Worm (Caenorhabditis elegans): Measurements from ENCODE around the gene K08D9.10.

The K08D9.10 gene

ce11 chrV:3230597-3230996 lies at the start of gene K08D9.10:
TSS of gene K08D9.10 (plus strand) at chrV:3230897.
- TF ChIP-seq aly-2 (tag; optimal IDR thresholded peaks at IDR 0.05), result no peak
- TF ChIP-seq nhr-23 (tag; optimal IDR thresholded peaks at IDR 0.05), result no peak
- TF ChIP-seq nhr-25 (tag; optimal IDR thresholded peaks at IDR 0.05), result no peak
- no peak for TF ChIP-seq mml-1 (tag; optimal IDR thresholded peaks at IDR 0.05)
- TF ChIP-seq snpc-4 (tag; optimal IDR thresholded peaks at IDR 0.05), result no peak
- TF ChIP-seq tbx-2 (tag; optimal IDR thresholded peaks at IDR 0.05), result no peak
- no peak for TF ChIP-seq fkh-2 (tag; optimal IDR thresholded peaks at IDR 0.05)
- no peak for TF ChIP-seq nhr-237 (tag; optimal IDR thresholded peaks at IDR 0.05)
- no peak for TF ChIP-seq ceh-9 (tag; optimal IDR thresholded peaks at IDR 0.05)
- TF ChIP-seq fkh-10 (GFP tag; optimal IDR thresholded peaks at IDR 0.05), result no peak
- TF ChIP-seq fos-1 (tag; optimal IDR thresholded peaks at IDR 0.05), result no peak
- TF ChIP-seq elt-2 (tag; optimal IDR thresholded peaks at IDR 0.05), result no peak
- TF ChIP-seq ceh-28 (tag; optimal IDR thresholded peaks at IDR 0.05), result no peak
- no peak for TF ChIP-seq egl-5 (tag; optimal IDR thresholded peaks at IDR 0.05)
- TF ChIP-seq nhr-67 (tag; optimal IDR thresholded peaks at IDR 0.05), result no peak
- no peak for TF ChIP-seq lin-39 (tag; optimal IDR thresholded peaks at IDR 0.05)
- TF ChIP-seq elt-3 (tag; optimal IDR thresholded peaks at IDR 0.05), result no peak

- TF ChIP-seq unc-62 (GFP tag; optimal IDR thresholded peaks at IDR 0.05) (no peak), R02D3.7 (tag; optimal IDR thresholded peaks at IDR 0.05) (no peak), nhr-237 (tag; optimal IDR thresholded peaks at IDR 0.05) (no peak), snpc-4 (tag; optimal IDR thresholded peaks at IDR 0.05) (no peak)
Observed at ce11 chrV:3185855-3186254, 44.8 kb upstream of the K08D9.10 start.

ce11 chrV:3188043-3188442 lies 42.7 kb upstream of the K08D9.10 start, which contains the start of gene lag-2:
TSS of gene lag-2 (plus strand) at chrV:3188343.
- no peak for TF ChIP-seq daf-12 (tag; optimal IDR thresholded peaks at IDR 0.05)
- no peak for TF ChIP-seq nhr-43 (tag; optimal IDR thresholded peaks at IDR 0.05; ENCODE audit: poor library complexity, severe bottlenecking)
- no peak for TF ChIP-seq ceh-28 (tag; optimal IDR thresholded peaks at IDR 0.05)
- TF ChIP-seq ztf-11 (tag; optimal IDR thresholded peaks at IDR 0.05), result no peak
- no peak for TF ChIP-seq unc-62 (GFP tag; optimal IDR thresholded peaks at IDR 0.05)
- TF ChIP-seq hmg-11 (tag; optimal IDR thresholded peaks at IDR 0.05), result no peak
- no peak for TF ChIP-seq mdl-1 (tag; optimal IDR thresholded peaks at IDR 0.05)
- no peak for TF ChIP-seq egl-27 (tag; optimal IDR thresholded peaks at IDR 0.05)
- no peak for TF ChIP-seq fkh-2 (tag; optimal IDR thresholded peaks at IDR 0.05)
- TF ChIP-seq nhr-11 (tag; optimal IDR thresholded peaks at IDR 0.05), result no peak
- TF ChIP-seq ceh-82 (tag; optimal IDR thresholded peaks at IDR 0.05), result no peak
- TF ChIP-seq lsy-12 (tag; optimal IDR thresholded peaks at IDR 0.05), result no peak
- TF ChIP-seq lin-39 (tag; optimal IDR thresholded peaks at IDR 0.05), result no peak
- TF ChIP-seq nhr-23 (tag; optimal IDR thresholded peaks at IDR 0.05), result no peak
- no peak for TF ChIP-seq nhr-67 (tag; optimal IDR thresholded peaks at IDR 0.05)

ce11 chrV:3193091-3193608 lies 37.5 kb upstream of the K08D9.10 start, which contains the start of the genes Y73C8B.3 and Y73C8B.9:
TSS of gene Y73C8B.3 (minus strand) at chrV:3193237.
TSS of gene Y73C8B.9 (plus strand) at chrV:3193558.
- TF ChIP-seq elt-2 (tag; optimal IDR thresholded peaks at IDR 0.05), result peak; percentile 88
- peak; percentile 93 for TF ChIP-seq pqm-1 (tag; optimal IDR thresholded peaks at IDR 0.05)
- TF ChIP-seq ceh-16 (tag; optimal IDR thresholded peaks at IDR 0.05), result no peak
- TF ChIP-seq nfya-1 (tag; optimal IDR thresholded peaks at IDR 0.05; ENCODE audit: insufficient read depth), result peak; percentile 8
- TF ChIP-seq egl-27 (tag; optimal IDR thresholded peaks at IDR 0.05), result no peak
- peak; percentile 58 for TF ChIP-seq nhr-23 (tag; optimal IDR thresholded peaks at IDR 0.05)
- TF ChIP-seq hmg-11 (tag; optimal IDR thresholded peaks at IDR 0.05), result peak; percentile 28
- no peak for TF ChIP-seq ztf-4 (tag; optimal IDR thresholded peaks at IDR 0.05)
- peak; percentile 12 for TF ChIP-seq ceh-28 (tag; optimal IDR thresholded peaks at IDR 0.05)

- TF ChIP-seq elt-1 (tag; optimal IDR thresholded peaks at IDR 0.05), result no peak
- peak; percentile 48 for TF ChIP-seq nfya-1 (tag; optimal IDR thresholded peaks at IDR 0.05; ENCODE audit: insufficient read depth)
- peak; percentile 19 for TF ChIP-seq hmg-11 (tag; optimal IDR thresholded peaks at IDR 0.05)
- no peak for TF ChIP-seq ceh-28 (tag; optimal IDR thresholded peaks at IDR 0.05)
- TF ChIP-seq ceh-82 (tag; optimal IDR thresholded peaks at IDR 0.05), result no peak
- no peak for TF ChIP-seq lsy-12 (tag; optimal IDR thresholded peaks at IDR 0.05)
- TF ChIP-seq fkh-10 (GFP tag; optimal IDR thresholded peaks at IDR 0.05), result no peak
- TF ChIP-seq nhr-25 (tag; optimal IDR thresholded peaks at IDR 0.05), result peak; percentile 50
- no peak for TF ChIP-seq nhr-67 (tag; optimal IDR thresholded peaks at IDR 0.05)
- no peak for TF ChIP-seq nhr-12 (tag; optimal IDR thresholded peaks at IDR 0.05)
- peak; percentile 33 for TF ChIP-seq elt-2 (tag; optimal IDR thresholded peaks at IDR 0.05)
- TF ChIP-seq elt-3 (tag; optimal IDR thresholded peaks at IDR 0.05), result no peak
- TF ChIP-seq nhr-23 (tag; optimal IDR thresholded peaks at IDR 0.05), result peak; percentile 59
- TF ChIP-seq mml-1 (tag; optimal IDR thresholded peaks at IDR 0.05), result no peak
- no peak for TF ChIP-seq snpc-4 (tag; optimal IDR thresholded peaks at IDR 0.05)
- no peak for TF ChIP-seq sea-2 (GFP tag; optimal IDR thresholded peaks at IDR 0.05)
- no peak for TF ChIP-seq eor-1 (tag; optimal IDR thresholded peaks at IDR 0.05)
- no peak for TF ChIP-seq nhr-43 (tag; optimal IDR thresholded peaks at IDR 0.05; ENCODE audit: poor library complexity, severe bottlenecking)
- peak; percentile 54 for TF ChIP-seq lin-15B (tag; optimal IDR thresholded peaks at IDR 0.05)
- no peak for TF ChIP-seq nhr-77 (tag; optimal IDR thresholded peaks at IDR 0.05)
- no peak for TF ChIP-seq R02D3.7 (tag; optimal IDR thresholded peaks at IDR 0.05)
- TF ChIP-seq aly-2 (tag; optimal IDR thresholded peaks at IDR 0.05), result no peak
- no peak for TF ChIP-seq fos-1 (tag; optimal IDR thresholded peaks at IDR 0.05)
- no peak for TF ChIP-seq jun-1 (tag; optimal IDR thresholded peaks at IDR 0.05)
- no peak for TF ChIP-seq nhr-28 (tag; optimal IDR thresholded peaks at IDR 0.05)
- no peak for TF ChIP-seq nhr-76 (tag; optimal IDR thresholded peaks at IDR 0.05)
- no peak for TF ChIP-seq nhr-11 (tag; optimal IDR thresholded peaks at IDR 0.05)
Observed at ce11 chrV:3194952-3195450, 35.7 kb upstream of the K08D9.10 start, which contains the start of gene Y73C8B.2. TSS of gene Y73C8B.2 (minus strand) at chrV:3195002.

All from whole organism, L3 larva.